Worm (Caenorhabditis elegans): Measurements from ENCODE around the gene R02F2.6.
A peak's percentile ranks its signal among the peaks of the same experiment; 100 is the strongest.

R02F2.6 gene

ce11 chrIII:5478824-5479368 is at the start of gene R02F2.6, which contains the start of gene R02F2.5:
R02F2.6 (minus strand) TSS chrIII:5478924.
R02F2.5 (plus strand) TSS chrIII:5479318.
- TF ChIP-seq xbp-1 (tag; optimal IDR thresholded peaks at IDR 0.05) (no peak), hlh-17 (GFP tag; optimal IDR thresholded peaks at IDR 0.05; ENCODE audit: borderline replicate concordance) (no peak)

- TF ChIP-seq lir-3 (tag; optimal IDR thresholded peaks at IDR 0.05; ENCODE audit: poor library complexity) (no peak), Y116A8C.19 (tag; optimal IDR thresholded peaks at IDR 0.05; ENCODE audit: borderline replicate concordance) (no peak), pag-3 (tag; optimal IDR thresholded peaks at IDR 0.05; ENCODE audit: borderline replicate concordance, insufficient read depth) (no peak), sup-37 (GFP tag; optimal IDR thresholded peaks at IDR 0.05) (no peak), nhr-71 (tag; optimal IDR thresholded peaks at IDR 0.05) (no peak), mab-9 (GFP tag; IDR thresholded peaks at IDR 0.05) (no peak), ztf-11 (tag; optimal IDR thresholded peaks at IDR 0.05) (no peak)
Observed at ce11 chrIII:5525973-5526372, 47.2 kb upstream of the R02F2.6 start, which contains the start of gene dex-1. dex-1 (plus strand) TSS chrIII:5526104.

ce11 chrIII:5521930-5522329 is 43.2 kb upstream of the R02F2.6 start, which contains the start of gene D1044.4:
D1044.4 (minus strand) TSS chrIII:5522030.
- TF ChIP-seq nhr-237 (tag; optimal IDR thresholded peaks at IDR 0.05) = no peak
- no peak for TF ChIP-seq zag-1 (tag; optimal IDR thresholded peaks at IDR 0.05)
- TF ChIP-seq ets-5 (GFP tag; IDR thresholded peaks at IDR 0.05) = no peak

- TF ChIP-seq aha-1 (tag; optimal IDR thresholded peaks at IDR 0.05) (no peak), fkh-8 (tag; optimal IDR thresholded peaks at IDR 0.05) (peak; percentile 78)
Observed at ce11 chrIII:5517423-5517822, 38.7 kb upstream of the R02F2.6 start, which contains the start of gene nekl-4. nekl-4 (minus strand) TSS chrIII:5517523.

- TF ChIP-seq unc-98 (GFP tag; IDR thresholded peaks at IDR 0.05) (no peak), hpl-2 (GFP tag; optimal IDR thresholded peaks at IDR 0.05) (no peak), tbx-2 (tag; optimal IDR thresholded peaks at IDR 0.05) (no peak), ces-1 (GFP tag; optimal IDR thresholded peaks at IDR 0.05) (no peak), sup-37 (GFP tag; optimal IDR thresholded peaks at IDR 0.05) (no peak), unc-30 (tag; optimal IDR thresholded peaks at IDR 0.05) (no peak), irx-1 (tag; optimal IDR thresholded peaks at IDR 0.05) (no peak), nhr-28 (tag; optimal IDR thresholded peaks at IDR 0.05) (no peak), skn-1 (tag; optimal IDR thresholded peaks at IDR 0.05) (no peak), mep-1 (tag; optimal IDR thresholded peaks at IDR 0.05) (no peak), C16A3.4 (tag; optimal IDR thresholded peaks at IDR 0.05) (no peak), fkh-4 (tag; optimal IDR thresholded peaks at IDR 0.05; ENCODE audit: borderline replicate concordance) (no peak), sox-4 (tag; optimal IDR thresholded peaks at IDR 0.05) (no peak), lin-15B (tag; optimal IDR thresholded peaks at IDR 0.05) (no peak), unc-62 (GFP tag; optimal IDR thresholded peaks at IDR 0.05) (no peak), aha-1 (tag; optimal IDR thresholded peaks at IDR 0.05) (no peak), unc-130 (tag; optimal IDR thresholded peaks at IDR 0.05) (no peak), zag-1 (tag; optimal IDR thresholded peaks at IDR 0.05) (no peak), nhr-19 (GFP tag; conservative IDR thresholded peaks at IDR 0.05) (no peak)
Observed at ce11 chrIII:5512502-5512901, 33.8 kb upstream of the R02F2.6 start, which contains the start of gene pqn-25. pqn-25 (minus strand) TSS chrIII:5512602.

ce11 chrIII:5508669-5509068 is 29.9 kb upstream of the R02F2.6 start, which contains the start of gene D1044.7:
D1044.7 (minus strand) TSS chrIII:5508769.
- no peak for TF ChIP-seq lin-39 (tag; optimal IDR thresholded peaks at IDR 0.05)
- no peak for TF ChIP-seq efl-1 (optimal IDR thresholded peaks at IDR 0.05)
- TF ChIP-seq efl-1 (GFP tag; optimal IDR thresholded peaks at IDR 0.05 in 1 of 2) = peak in 1 of 2 experiments; percentile 42
- TF ChIP-seq egl-27 (tag; optimal IDR thresholded peaks at IDR 0.05) = no peak

Data from whole organism, L1 larva.